Worm (Caenorhabditis elegans): Measurements from ENCODE around the gene F58H1.5.

DNA sequence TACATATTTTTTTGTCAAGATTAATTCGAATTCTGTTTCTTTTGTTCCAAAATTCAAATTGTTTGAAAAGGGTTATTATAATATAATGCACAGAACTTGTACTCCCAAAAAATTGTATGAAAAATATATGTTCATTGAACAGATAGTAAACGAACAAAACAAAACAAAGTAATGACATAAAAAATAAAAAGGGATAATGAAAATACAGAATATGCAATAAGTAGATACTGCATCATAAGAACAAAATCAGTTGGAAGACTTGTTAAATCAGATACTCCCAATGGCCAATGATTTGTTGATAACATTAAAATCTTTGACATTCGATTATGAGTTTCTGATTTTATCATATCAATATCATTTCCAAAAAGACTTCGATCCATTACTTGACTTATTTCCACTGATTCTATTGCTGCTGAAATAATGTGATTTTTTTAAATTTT, 46.3 kb downstream of the F58H1.5 start:
- TF ChIP-seq ceh-34 (tag; optimal IDR thresholded peaks at IDR 0.05) (no peak), F13H6.1 (tag; optimal IDR thresholded peaks at IDR 0.05) (no peak), nhr-11 (tag; optimal IDR thresholded peaks at IDR 0.05) (no peak)

Data from whole organism, late embryonic.